Fruit fly (Drosophila melanogaster): ENCODE results near the gene CG12708.
A peak's percentile ranks its signal among the peaks of the same experiment; 100 is the strongest.

Gene CG12708

dm6 chrX:15675294-15675693 lies at the start of gene CG12708:
Gene CG12708 (plus strand): TSS chrX:15675476.
- no peak for TF ChIP-seq ovo (GFP tag; optimal IDR thresholded peaks at IDR 0.05)

dm6 chrX:15626279-15626678 lies 49.0 kb upstream of the CG12708 start:
- TF ChIP-seq ovo (GFP tag; optimal IDR thresholded peaks at IDR 0.05): no peak
- no peak for TF ChIP-seq toe (GFP tag; optimal IDR thresholded peaks at IDR 0.05)
- no peak for TF ChIP-seq CG14711 (tag; optimal IDR thresholded peaks at IDR 0.05)
- TF ChIP-seq Hr96 (GFP tag; optimal IDR thresholded peaks at IDR 0.05): peak; percentile 8
- peak; percentile 14 for TF ChIP-seq Crg-1 (GFP tag; optimal IDR thresholded peaks at IDR 0.05)
- no peak for TF ChIP-seq Clk (GFP tag; optimal IDR thresholded peaks at IDR 0.05)
- no peak for TF ChIP-seq CG7101 (tag; optimal IDR thresholded peaks at IDR 0.05)
- TF ChIP-seq kay (GFP tag; ENCODE audit: borderline replicate concordance): no peak
- no peak for TF ChIP-seq CG1620 (GFP tag; optimal IDR thresholded peaks at IDR 0.05)
- TF ChIP-seq bab1 (GFP tag; optimal IDR thresholded peaks at IDR 0.05): peak; percentile 42
- no peak for TF ChIP-seq cnc (optimal IDR thresholded peaks at IDR 0.05)
- TF ChIP-seq CG11617 (GFP tag; optimal IDR thresholded peaks at IDR 0.05): no peak
- TF ChIP-seq CG12768 (GFP tag; optimal IDR thresholded peaks at IDR 0.05): no peak
- TF ChIP-seq CG7045 (GFP tag; optimal IDR thresholded peaks at IDR 0.05): no peak
- TF ChIP-seq CG33017 (tag; optimal IDR thresholded peaks at IDR 0.05): no peak
- no peak for TF ChIP-seq cic (GFP tag; optimal IDR thresholded peaks at IDR 0.05)
- no peak for TF ChIP-seq CG5204 (GFP tag; optimal IDR thresholded peaks at IDR 0.05)
- no peak for TF ChIP-seq pad (GFP tag; optimal IDR thresholded peaks at IDR 0.05)
- no peak for TF ChIP-seq Mnt (GFP tag; optimal IDR thresholded peaks at IDR 0.05)
- peak; percentile 30 for TF ChIP-seq tj (GFP tag; optimal IDR thresholded peaks at IDR 0.05)

- TF ChIP-seq CG14711 (tag; optimal IDR thresholded peaks at IDR 0.05) (no peak), tj (GFP tag; optimal IDR thresholded peaks at IDR 0.05) (no peak), kay (GFP tag; ENCODE audit: borderline replicate concordance) (no peak), toe (GFP tag; optimal IDR thresholded peaks at IDR 0.05) (no peak), CG7101 (tag; optimal IDR thresholded peaks at IDR 0.05) (no peak), pad (GFP tag; optimal IDR thresholded peaks at IDR 0.05) (no peak), Hr96 (GFP tag; optimal IDR thresholded peaks at IDR 0.05) (no peak), CG5204 (GFP tag; optimal IDR thresholded peaks at IDR 0.05) (no peak), bab1 (GFP tag; optimal IDR thresholded peaks at IDR 0.05) (no peak), Mnt (GFP tag; optimal IDR thresholded peaks at IDR 0.05) (no peak), CG33017 (tag; optimal IDR thresholded peaks at IDR 0.05) (no peak), cic (GFP tag; optimal IDR thresholded peaks at IDR 0.05) (no peak), Crg-1 (GFP tag; optimal IDR thresholded peaks at IDR 0.05) (no peak), CG11617 (GFP tag; optimal IDR thresholded peaks at IDR 0.05) (no peak), CG7045 (GFP tag; optimal IDR thresholded peaks at IDR 0.05) (no peak), CG12768 (GFP tag; optimal IDR thresholded peaks at IDR 0.05) (no peak), CG1620 (GFP tag; optimal IDR thresholded peaks at IDR 0.05) (no peak), cnc (optimal IDR thresholded peaks at IDR 0.05) (no peak), ovo (GFP tag; optimal IDR thresholded peaks at IDR 0.05) (no peak), Clk (GFP tag; optimal IDR thresholded peaks at IDR 0.05) (no peak)
These were observed 45.3 kb upstream of the CG12708 start for dm6 chrX:15629962-15630361.

- TF ChIP-seq Clk (GFP tag; optimal IDR thresholded peaks at IDR 0.05): no peak
- no peak for TF ChIP-seq CG5204 (GFP tag; optimal IDR thresholded peaks at IDR 0.05)
- no peak for TF ChIP-seq CG11617 (GFP tag; optimal IDR thresholded peaks at IDR 0.05)
- TF ChIP-seq CG1620 (GFP tag; optimal IDR thresholded peaks at IDR 0.05): no peak
- no peak for TF ChIP-seq Hr96 (GFP tag; optimal IDR thresholded peaks at IDR 0.05)
- TF ChIP-seq CG33017 (tag; optimal IDR thresholded peaks at IDR 0.05): no peak
- TF ChIP-seq cic (GFP tag; optimal IDR thresholded peaks at IDR 0.05): no peak
- TF ChIP-seq Crg-1 (GFP tag; optimal IDR thresholded peaks at IDR 0.05): no peak
- no peak for TF ChIP-seq CG12768 (GFP tag; optimal IDR thresholded peaks at IDR 0.05)
- TF ChIP-seq toe (GFP tag; optimal IDR thresholded peaks at IDR 0.05): no peak
- no peak for TF ChIP-seq tj (GFP tag; optimal IDR thresholded peaks at IDR 0.05)
- no peak for TF ChIP-seq CG14711 (tag; optimal IDR thresholded peaks at IDR 0.05)
- TF ChIP-seq cnc (optimal IDR thresholded peaks at IDR 0.05): no peak
- TF ChIP-seq Mnt (GFP tag; optimal IDR thresholded peaks at IDR 0.05): no peak
- no peak for TF ChIP-seq ovo (GFP tag; optimal IDR thresholded peaks at IDR 0.05)
- TF ChIP-seq CG7101 (tag; optimal IDR thresholded peaks at IDR 0.05): no peak
- no peak for TF ChIP-seq CG7045 (GFP tag; optimal IDR thresholded peaks at IDR 0.05)
- TF ChIP-seq pad (GFP tag; optimal IDR thresholded peaks at IDR 0.05): no peak
- TF ChIP-seq kay (GFP tag; ENCODE audit: borderline replicate concordance): no peak
- no peak for TF ChIP-seq bab1 (GFP tag; optimal IDR thresholded peaks at IDR 0.05)
These were observed 44.5 kb upstream of the CG12708 start for dm6 chrX:15630815-15631214.

dm6 chrX:15631465-15631864 lies 43.8 kb upstream of the CG12708 start:
- TF ChIP-seq kay (GFP tag; ENCODE audit: borderline replicate concordance) (no peak), toe (GFP tag; optimal IDR thresholded peaks at IDR 0.05) (no peak), CG12768 (GFP tag; optimal IDR thresholded peaks at IDR 0.05) (no peak)

DNA sequence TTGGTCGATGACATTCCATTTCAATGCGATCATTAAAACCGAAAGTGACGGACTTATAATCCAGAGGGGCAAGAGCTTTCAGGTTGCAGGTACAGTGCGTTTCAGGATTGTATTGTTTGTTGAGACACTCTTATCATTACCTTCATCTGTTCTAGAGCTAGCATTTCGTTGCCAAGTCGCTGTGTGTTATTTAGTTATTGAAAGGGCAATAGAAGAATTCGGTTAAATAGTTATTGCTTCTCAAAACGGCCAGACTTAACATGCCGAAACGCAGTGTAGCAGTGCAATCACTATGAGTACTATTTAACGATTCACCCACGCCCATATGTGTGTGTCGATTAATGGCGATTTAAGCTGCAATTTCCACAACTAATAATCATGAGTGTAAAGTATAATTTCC lies 42.6 kb upstream of the CG12708 start:
- TF ChIP-seq ovo (GFP tag; optimal IDR thresholded peaks at IDR 0.05) (no peak), CG7101 (tag; optimal IDR thresholded peaks at IDR 0.05) (peak; percentile 45), CG33017 (tag; optimal IDR thresholded peaks at IDR 0.05) (peak; percentile 1), CG14711 (tag; optimal IDR thresholded peaks at IDR 0.05) (peak; percentile 44)

DNA sequence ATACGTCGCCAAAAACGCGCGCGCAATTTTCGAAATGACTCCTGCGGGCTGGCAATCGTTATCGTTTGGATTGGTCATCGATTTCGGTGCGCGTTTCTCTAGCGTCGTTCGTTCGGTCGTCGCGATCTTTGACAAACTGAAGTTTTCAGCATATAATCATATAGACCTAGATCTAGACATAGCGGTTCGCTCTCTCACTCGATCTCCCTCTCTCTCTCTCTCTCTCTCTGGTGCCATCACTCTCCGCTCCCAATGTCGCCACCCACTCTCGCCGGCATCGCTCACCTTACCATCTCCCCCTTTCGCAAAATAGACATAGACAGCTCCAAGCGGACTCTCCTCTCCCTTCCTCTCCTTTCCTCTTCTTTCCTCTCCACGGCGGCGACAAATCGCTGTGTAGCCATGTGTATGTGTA lies 42.0 kb upstream of the CG12708 start, which contains the start of gene sog:
Gene sog, minus strand, starts transcription at position 122 of the 415 bp plus-strand sequence.
- TF ChIP-seq kay (GFP tag; ENCODE audit: borderline replicate concordance): no peak
- TF ChIP-seq CG7101 (tag; optimal IDR thresholded peaks at IDR 0.05): no peak
- no peak for TF ChIP-seq CG5204 (GFP tag; optimal IDR thresholded peaks at IDR 0.05)
- TF ChIP-seq pad (GFP tag; optimal IDR thresholded peaks at IDR 0.05): no peak
- no peak for TF ChIP-seq CG7045 (GFP tag; optimal IDR thresholded peaks at IDR 0.05)
- TF ChIP-seq ovo (GFP tag; optimal IDR thresholded peaks at IDR 0.05): no peak
- TF ChIP-seq Crg-1 (GFP tag; optimal IDR thresholded peaks at IDR 0.05): no peak
- no peak for TF ChIP-seq bab1 (GFP tag; optimal IDR thresholded peaks at IDR 0.05)

Measured in whole organism, adult.